Worm (Caenorhabditis elegans) whole organism, L4/young adult: ENCODE results near the gene catp-3.

Experiments used
- dao-5 ChIP-seq: sonication (generic microtip); optimal IDR thresholded peaks from 2 replicates; lab custom pipeline; 2016; ENCODE audit warnings: missing genotype, missing genetic modification characterization, moderate library complexity, missing compliant biosample characterization
- him-1 ChIP-seq: sonication (generic microtip); optimal IDR thresholded peaks from 2 replicates; lab custom pipeline; 2016; ENCODE audit warnings: missing genotype, missing genetic modification reagents, missing genetic modification characterization, missing compliant biosample characterization

ce11 chrV:8026343-8026742 is 49.5 kb upstream of the catp-3 start, which contains the start of gene F43H9.4:
- no peak for TF ChIP-seq him-1 (tag; lab: Kevin White, UChicago)
- TF ChIP-seq dao-5, result no peak
